Fruit fly (Drosophila melanogaster) whole organism, embryonic: ENCODE data around the gene CG6296.

Source experiments
- Aef1 ChIP-seq: fragments of 200-800 bp; sonication (Bioruptor generic); IDR thresholded peaks from 3 replicates; pipeline ENCODE4 v1.3.6; 2022; ENCODE audit warnings: missing biosample characterization, missing genetic modification characterization
- CG10147 ChIP-seq: fragments of 200-800 bp; sonication (Bioruptor generic); optimal IDR thresholded peaks from 2 replicates; lab custom pipeline; 2019; ENCODE audit warnings: missing biosample characterization, mild to moderate bottlenecking, missing genetic modification characterization, moderate library complexity
- CG10321 ChIP-seq: fragments of 200-800 bp; sonication (Bioruptor generic); IDR thresholded peaks from 2 replicates; pipeline ENCODE4 v1.3.6; 2022; ENCODE audit warnings: missing biosample characterization, missing genetic modification characterization
- CG10979 ChIP-seq: fragments of 200-800 bp; sonication (Bioruptor generic); optimal IDR thresholded peaks from 2 replicates; lab custom pipeline; 2018; ENCODE audit warnings: missing biosample characterization, mild to moderate bottlenecking, missing genetic modification characterization, moderate library complexity
- CG11723 ChIP-seq: fragments of 200-800 bp; sonication (Bioruptor generic); optimal IDR thresholded peaks from 2 replicates; lab custom pipeline; 2017; ENCODE audit warnings: missing biosample characterization, mild to moderate bottlenecking, missing genetic modification characterization
- CG12659 ChIP-seq: fragments of 200-800 bp; sonication (Bioruptor generic); optimal IDR thresholded peaks from 3 replicates; lab custom pipeline; 2017; ENCODE audit warnings: mild to moderate bottlenecking, missing biosample characterization, missing genetic modification reagents, missing genetic modification characterization
- CG13287 ChIP-seq: fragments of 200-800 bp; sonication (Bioruptor generic); IDR thresholded peaks from 2 replicates; pipeline ENCODE4 v1.3.6; 2022; ENCODE audit warnings: missing biosample characterization, missing genetic modification characterization; ENCODE audit not compliant: partially characterized antibody
- CG13296 ChIP-seq: fragments of 200-800 bp; sonication (Bioruptor generic); optimal IDR thresholded peaks from 3 replicates; lab custom pipeline; 2018; ENCODE audit warnings: missing biosample characterization, mild to moderate bottlenecking, missing genetic modification characterization
- CG13775 ChIP-seq: fragments of 200-800 bp; sonication (Bioruptor generic); optimal IDR thresholded peaks from 3 replicates; lab custom pipeline; 2017; ENCODE audit warnings: missing biosample characterization, mild to moderate bottlenecking, missing genetic modification characterization
- CG14667 ChIP-seq: fragments of 200-800 bp; sonication (Bioruptor generic); IDR thresholded peaks from 2 replicates; pipeline ENCODE4 v1.3.6; 2022; ENCODE audit warnings: missing biosample characterization, missing genetic modification characterization
- CG16779 ChIP-seq: fragments of 200-800 bp; sonication (Bioruptor generic); IDR thresholded peaks from 2 replicates; pipeline ENCODE4 v1.3.6; 2022; ENCODE audit warnings: missing biosample characterization, missing genetic modification characterization
- CG2116 ChIP-seq: fragments of 200-800 bp; sonication (Bioruptor generic); optimal IDR thresholded peaks from 3 replicates; lab custom pipeline; 2018; ENCODE audit warnings: missing biosample characterization, mild to moderate bottlenecking, missing genetic modification characterization
- CG2199 ChIP-seq: fragments of 200-800 bp; sonication (Bioruptor generic); IDR thresholded peaks from 3 replicates; pipeline ENCODE4 v1.3.6; 2022; ENCODE audit warnings: missing biosample characterization, missing genetic modification characterization
- CG3163 ChIP-seq: fragments of 200-800 bp; sonication (Bioruptor generic); optimal IDR thresholded peaks from 3 replicates; lab custom pipeline; 2016; ENCODE audit warnings: missing biosample characterization, missing genetic modification characterization
- CG4328 ChIP-seq: fragments of 200-800 bp; sonication (Bioruptor generic); optimal IDR thresholded peaks from 3 replicates; lab custom pipeline; 2017; ENCODE audit warnings: missing biosample characterization, missing genetic modification reagents, missing genetic modification characterization
- CG4707 ChIP-seq: fragments of 200-800 bp; sonication (Bioruptor generic); optimal IDR thresholded peaks from 2 replicates; lab custom pipeline; 2018; ENCODE audit warnings: missing biosample characterization, mild to moderate bottlenecking, missing genetic modification characterization, moderate library complexity
- CG8944 ChIP-seq: fragments of 200-800 bp; sonication (Bioruptor generic); optimal IDR thresholded peaks from 3 replicates; lab custom pipeline; 2016; ENCODE audit warnings: missing biosample characterization, missing genetic modification characterization
- CG9215 ChIP-seq: fragments of 200-800 bp; sonication (Bioruptor generic); IDR thresholded peaks from 2 replicates; pipeline ENCODE4 v1.3.6; 2022; ENCODE audit warnings: missing biosample characterization, missing genetic modification characterization
- CG9932 ChIP-seq: fragments of 200-800 bp; sonication (Bioruptor generic); IDR thresholded peaks from 2 replicates; pipeline ENCODE4 v1.3.6; 2022; ENCODE audit warnings: missing biosample characterization, missing genetic modification characterization
- D19B ChIP-seq: fragments of 200-800 bp; sonication (Bioruptor generic); optimal IDR thresholded peaks from 2 replicates; lab custom pipeline; 2017; ENCODE audit warnings: missing biosample characterization, mild to moderate bottlenecking, missing genetic modification characterization
- Dref ChIP-seq: fragments of 200-800 bp; sonication (Bioruptor generic); IDR thresholded peaks from 2 replicates; pipeline ENCODE4 v1.3.6; 2022; ENCODE audit warnings: missing biosample characterization, missing genetic modification characterization
- E2f1 ChIP-seq: fragments of 200-800 bp; sonication (Bioruptor generic); IDR thresholded peaks from 2 replicates; pipeline ENCODE4 v1.3.6; 2022; ENCODE audit warnings: missing biosample characterization, missing genetic modification characterization
- HHEX ChIP-seq: fragments of 200-800 bp; sonication (Bioruptor generic); optimal IDR thresholded peaks from 3 replicates; lab custom pipeline; 2017; ENCODE audit warnings: missing biosample characterization, mild to moderate bottlenecking, missing genetic modification characterization, missing genetic modification reagents
- NC2β ChIP-seq: fragments of 200-800 bp; sonication (Bioruptor generic); optimal IDR thresholded peaks from 2 replicates; lab custom pipeline; 2016; ENCODE audit warnings: missing biosample characterization, missing genetic modification characterization
- NFAT ChIP-seq: fragments of 200-800 bp; sonication (Bioruptor generic); IDR thresholded peaks from 2 replicates; pipeline ENCODE4 v1.3.6; 2022; ENCODE audit warnings: missing biosample characterization, missing genetic modification characterization
- Opbp ChIP-seq: fragments of 200-800 bp; sonication (Bioruptor generic); IDR thresholded peaks from 3 replicates; pipeline ENCODE4 v1.3.6; 2022; ENCODE audit warnings: missing biosample characterization, missing genetic modification characterization; ENCODE audit not compliant: partially characterized antibody
- Sin3A ChIP-seq: fragments of >200 bp; optimal IDR thresholded peaks from 2 replicates; lab custom pipeline; 2018
- Sox102F ChIP-seq: fragments of 200-800 bp; sonication (Bioruptor generic); optimal IDR thresholded peaks from 2 replicates; lab custom pipeline; 2018; ENCODE audit warnings: missing biosample characterization, mild to moderate bottlenecking, missing genetic modification characterization, moderate library complexity
- Taf1 ChIP-seq: fragments of 200-800 bp; sonication (Bioruptor generic); IDR thresholded peaks from 2 replicates; pipeline ENCODE4 v1.3.6; 2022; ENCODE audit warnings: missing biosample characterization, missing genetic modification characterization
- Usf ChIP-seq: fragments of 200-800 bp; sonication (Bioruptor generic); optimal IDR thresholded peaks from 2 replicates; lab custom pipeline; 2017; ENCODE audit warnings: missing genotype, missing biosample characterization, missing genetic modification characterization
- ab ChIP-seq: fragments of 200-800 bp; sonication (Bioruptor generic); optimal IDR thresholded peaks from 2 replicates; lab custom pipeline; 2016; ENCODE audit warnings: missing biosample characterization, missing genetic modification characterization
- ara ChIP-seq: fragments of 200-800 bp; sonication (Bioruptor generic); IDR thresholded peaks from 2 replicates; pipeline ENCODE4 v1.3.6; 2022; ENCODE audit warnings: missing biosample characterization, missing genetic modification characterization
- caup ChIP-seq: fragments of 200-800 bp; sonication (Bioruptor generic); optimal IDR thresholded peaks from 3 replicates; lab custom pipeline; 2017; ENCODE audit warnings: missing biosample characterization, mild to moderate bottlenecking, missing genetic modification characterization, moderate library complexity; ENCODE audit not compliant: severe bottlenecking
- cg ChIP-seq: fragments of 200-800 bp; sonication (Bioruptor generic); optimal IDR thresholded peaks from 3 replicates; lab custom pipeline; 2019; ENCODE audit warnings: missing biosample characterization, mild to moderate bottlenecking, missing genetic modification characterization, moderate library complexity
- chn ChIP-seq: fragments of 200-800 bp; sonication (Bioruptor generic); optimal IDR thresholded peaks from 2 replicates; lab custom pipeline; 2016; ENCODE audit warnings: missing biosample characterization, missing genetic modification characterization
- dysf ChIP-seq: fragments of 200-800 bp; sonication (Bioruptor generic); IDR thresholded peaks from 3 replicates; pipeline ENCODE4 v1.3.6; 2022; ENCODE audit warnings: missing biosample characterization, missing genetic modification characterization
- luna ChIP-seq: fragments of 200-800 bp; sonication (Bioruptor generic); optimal IDR thresholded peaks from 2 replicates; lab custom pipeline; 2016; ENCODE audit warnings: missing biosample characterization, missing genetic modification characterization
- nerfin-1 ChIP-seq: fragments of 200-800 bp; sonication (Bioruptor generic); optimal IDR thresholded peaks from 3 replicates; lab custom pipeline; 2019; ENCODE audit warnings: missing biosample characterization, mild to moderate bottlenecking, missing genetic modification characterization, moderate library complexity
- onecut ChIP-seq: fragments of 200-800 bp; sonication (Bioruptor generic); IDR thresholded peaks from 2 replicates; pipeline ENCODE4 v1.3.6; 2022; ENCODE audit warnings: missing biosample characterization, missing genetic modification characterization
- peb ChIP-seq: fragments of 200-800 bp; sonication (Bioruptor generic); IDR thresholded peaks from 2 replicates; pipeline ENCODE4 v1.3.6; 2022; ENCODE audit warnings: missing biosample characterization, missing genetic modification characterization
- phol ChIP-seq: fragments of 200-800 bp; sonication (Bioruptor generic); optimal IDR thresholded peaks from 3 replicates; lab custom pipeline; 2018; ENCODE audit warnings: missing biosample characterization, mild to moderate bottlenecking, missing genetic modification characterization, moderate library complexity
- ranshi ChIP-seq: fragments of 200-800 bp; sonication (Bioruptor generic); IDR thresholded peaks from 2 replicates; pipeline ENCODE4 v1.3.6; 2022; ENCODE audit warnings: missing biosample characterization, missing genetic modification characterization
- salm ChIP-seq: fragments of 200-800 bp; sonication (Bioruptor generic); optimal IDR thresholded peaks from 2 replicates; lab custom pipeline; 2018; ENCODE audit warnings: missing biosample characterization, mild to moderate bottlenecking, missing genetic modification characterization
- sim ChIP-seq: fragments of 200-800 bp; sonication (Bioruptor generic); IDR thresholded peaks from 2 replicates; pipeline ENCODE4 v1.3.6; 2022; ENCODE audit warnings: missing biosample characterization, missing genetic modification characterization
- sima ChIP-seq: fragments of 200-800 bp; sonication (Bioruptor generic); optimal IDR thresholded peaks from 2 replicates; lab custom pipeline; 2016; ENCODE audit warnings: missing biosample characterization, missing genetic modification characterization
- sob ChIP-seq: fragments of 200-800 bp; sonication (Bioruptor generic); IDR thresholded peaks from 2 replicates; pipeline ENCODE4 v1.3.6; 2022; ENCODE audit warnings: missing biosample characterization, missing genetic modification characterization
- stc ChIP-seq: fragments of 200-800 bp; sonication (Bioruptor generic); IDR thresholded peaks from 2 replicates; pipeline ENCODE4 v1.3.6; 2022; ENCODE audit warnings: missing biosample characterization, missing genetic modification characterization
- tap ChIP-seq: fragments of 200-800 bp; optimal IDR thresholded peaks from 3 replicates; lab custom pipeline; 2019; ENCODE audit warnings: missing biosample characterization, mild to moderate bottlenecking, missing genetic modification characterization, moderate library complexity
- tin ChIP-seq: fragments of 200-800 bp; sonication (Bioruptor generic); optimal IDR thresholded peaks from 3 replicates; lab custom pipeline; 2016; ENCODE audit warnings: missing biosample characterization, missing genetic modification characterization
- tio ChIP-seq: fragments of 200-800 bp; sonication (Bioruptor generic); optimal IDR thresholded peaks from 2 replicates; lab custom pipeline; 2017; ENCODE audit warnings: missing biosample characterization, missing genetic modification characterization, inconsistent platforms
- wdn ChIP-seq: fragments of 200-800 bp; sonication (Bioruptor generic); IDR thresholded peaks from 2 replicates; pipeline ENCODE4 v1.3.6; 2022; ENCODE audit warnings: missing biosample characterization, missing genetic modification characterization

Gene CG6296

dm6 chr3R:26963747-26964174 lies 41.5 kb downstream of the CG6296 start:
- TF ChIP-seq NC2β (GFP tag; lab: Kevin White, UChicago) (no peak), salm (no peak), CG9215 (peak; percentile 43; the same call in 1 of the 2 replicates), CG3163 (GFP tag; lab: Kevin White, UChicago) (no peak), Aef1 (GFP tag; lab: Robert Waterston, UW) (peak; percentile 59; the same call in 2 of the 3 replicates), ara (GFP tag; lab: Robert Waterston, UW) (no peak), luna (GFP tag; lab: Kevin White, UChicago) (peak; percentile 30), CG16779 (GFP tag; lab: Robert Waterston, UW) (0 out of 2 replicates have a peak, but pooled peaks have one; percentile 19), CG13296 (peak; percentile 74), dysf (GFP tag; lab: Robert Waterston, UW) (peak; percentile 74), Opbp (GFP tag; lab: Robert Waterston, UW) (no peak), E2f1 (GFP tag; lab: Robert Waterston, UW) (peak; percentile 30; the same call in 1 of the 2 replicates), HHEX (peak; percentile 58), CG8944 (GFP tag; lab: Kevin White, UChicago) (peak; percentile 52), CG2199 (GFP tag; lab: Robert Waterston, UW) (no peak), CG11723 (GFP tag; lab: Kevin White, UChicago) (peak; percentile 65), nerfin-1 (tag; lab: Kevin White, UChicago) (peak; percentile 67), ranshi (peak; percentile 23; the same call in 1 of the 2 replicates), peb (GFP tag; lab: Robert Waterston, UW) (no peak), CG2116 (GFP tag; lab: Kevin White, UChicago) (no peak), CG12659 (GFP tag; lab: Kevin White, UChicago) (peak; percentile 9), Sin3A (lab: Kevin White, UChicago) (no peak), Usf (GFP tag; lab: Kevin White, UChicago) (no peak), onecut (peak; percentile 53), CG10979 (tag; lab: Kevin White, UChicago) (peak; percentile 50), tio (peak; percentile 45), CG9932 (GFP tag; lab: Robert Waterston, UW) (peak; percentile 18), sim (GFP tag; lab: Robert Waterston, UW) (no peak), Sox102F (GFP tag; lab: Kevin White, UChicago) (peak; percentile 51), CG4328 (GFP tag; lab: Kevin White, UChicago) (no peak), wdn (0 out of 2 replicates have a peak, but pooled peaks have one; percentile 31), CG10321 (GFP tag; lab: Robert Waterston, UW) (no peak), CG10147 (GFP tag; lab: Kevin White, UChicago) (peak; percentile 67), CG4707 (GFP tag; lab: Kevin White, UChicago) (no peak), sob (0 out of 2 replicates have a peak, but pooled peaks have one; percentile 35), NFAT (peak; percentile 42; the same call in 1 of the 2 replicates), Taf1 (peak; percentile 48; the same call in 1 of the 2 replicates), ab (GFP tag; lab: Kevin White, UChicago) (no peak), CG13287 (GFP tag; lab: Robert Waterston, UW) (no peak), tap (tag; lab: Kevin White, UChicago) (peak; percentile 78), phol (tag; lab: Kevin White, UChicago) (peak; percentile 81), cg (GFP tag; lab: Kevin White, UChicago) (no peak), tin (GFP tag; lab: Kevin White, UChicago) (peak; percentile 85), stc (GFP tag; lab: Robert Waterston, UW) (peak; percentile 38; the same call in 1 of the 2 replicates), CG13775 (GFP tag; lab: Kevin White, UChicago) (peak; percentile 49), D19B (GFP tag; lab: Kevin White, UChicago) (peak; percentile 39), CG14667 (GFP tag; lab: Robert Waterston, UW) (peak; percentile 40), chn (no peak), Dref (GFP tag; lab: Robert Waterston, UW) (no peak), sima (peak; percentile 66), caup (GFP tag; lab: Kevin White, UChicago) (peak; percentile 78)
